Worm (Caenorhabditis elegans) whole organism, L4/young adult: ENCODE measurements around the gene fbxb-119.

ENCODE experiments used
- W03F9.2 ChIP-seq: fragments of 150-350 bp; optimal IDR thresholded peaks from 2 replicates; lab custom pipeline; 2014; ENCODE audit warnings: missing biosample characterization, missing genetic modification characterization
- him-1 ChIP-seq: sonication (generic microtip); optimal IDR thresholded peaks from 2 replicates; lab custom pipeline; 2016; ENCODE audit warnings: missing genotype, missing genetic modification reagents, missing genetic modification characterization, missing compliant biosample characterization

ce11 chrV:18364558-18364957, 46.1 kb downstream of the fbxb-119 start, which contains the start of gene C08E8.9:
- no peak for TF ChIP-seq him-1
- no peak for TF ChIP-seq W03F9.2 (tag; lab: Kevin White, UChicago)
